Worm (Caenorhabditis elegans): ENCODE measurements around the gene C49A9.4.

DNA sequence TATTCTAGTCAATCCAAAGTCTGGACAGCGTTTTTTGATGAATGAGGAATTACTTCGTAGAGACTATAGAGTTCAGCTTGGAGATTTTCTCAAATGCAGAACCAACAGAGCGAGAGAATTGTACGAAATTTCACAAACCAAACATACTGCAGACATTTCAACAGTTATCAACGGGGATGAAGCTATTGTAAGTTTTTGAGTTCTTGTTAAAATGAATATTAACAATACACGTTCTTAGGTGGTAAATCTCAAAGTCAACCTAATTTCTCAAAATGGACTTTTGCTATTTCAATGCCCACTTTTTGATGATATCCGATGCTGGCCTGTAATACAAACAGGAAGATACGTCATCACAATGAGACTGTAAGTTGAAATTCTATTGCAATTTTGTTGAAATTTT lies 2.0 kb upstream of the C49A9.4 start:
- TF ChIP-seq daf-12 (tag; optimal IDR thresholded peaks at IDR 0.05) (no peak), dmd-8 (GFP tag; IDR thresholded peaks at IDR 0.05) (no peak), skn-1 (tag; optimal IDR thresholded peaks at IDR 0.05) (no peak), ceh-32 (tag; optimal IDR thresholded peaks at IDR 0.05; ENCODE audit: poor library complexity) (no peak), lir-3 (tag; optimal IDR thresholded peaks at IDR 0.05) (no peak)

All from whole organism, L4 larva.